Fruit fly (Drosophila melanogaster) whole organism: Measurements from ENCODE around the gene CAH4.

ENCODE experiments used
- CG8478 ChIP-seq: fragments of >200 bp; optimal IDR thresholded peaks from 2 replicates; lab custom pipeline; 2018; ENCODE audit warnings: inconsistent platforms
- Dll ChIP-seq: fragments of >200 bp; optimal IDR thresholded peaks from 2 replicates; lab custom pipeline; 2017
- EcR ChIP-seq, 2 experiments: fragments of >200 bp; optimal IDR thresholded peaks; 2 replicates each; lab custom pipeline; 2017; ENCODE audit warnings: missing biosample characterization in 2 of 2, missing genetic modification characterization in 2 of 2, missing genetic modification reagents in 2 of 2
- pan ChIP-seq: fragments of >200 bp; optimal IDR thresholded peaks from 2 replicates; lab custom pipeline; 2017
- psq ChIP-seq: fragments of >200 bp; optimal IDR thresholded peaks from 2 replicates; lab custom pipeline; 2017
- usp ChIP-seq: fragments of >200 bp; optimal IDR thresholded peaks from 2 replicates; lab custom pipeline; 2017; ENCODE audit warnings: missing biosample characterization, missing genetic modification characterization, mixed read lengths

DNA sequence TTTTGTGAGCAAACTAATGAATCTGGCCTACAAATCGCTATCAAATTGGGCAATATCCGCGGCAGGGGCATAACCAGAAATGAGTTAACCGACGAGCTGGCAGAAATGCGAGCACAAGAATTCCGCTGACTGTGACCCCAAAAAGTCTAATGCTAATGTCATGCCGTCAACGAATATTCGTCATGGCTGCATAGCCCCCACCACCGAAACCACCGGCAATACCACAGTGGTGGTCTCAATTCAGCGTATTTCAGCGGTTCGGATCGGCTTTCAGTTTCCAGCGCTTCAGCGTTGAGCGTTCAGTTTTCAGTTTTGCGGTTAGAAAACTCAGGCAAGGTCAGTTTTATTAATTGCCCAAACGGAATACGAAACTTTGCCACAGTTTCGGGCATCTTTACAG lies 32.9 kb upstream of the CAH4 start:
- TF ChIP-seq psq (lab: Kevin White, UChicago) = no peak
- no peak for TF ChIP-seq CG8478 (lab: Kevin White, UChicago)
- no peak for TF ChIP-seq pan (lab: Kevin White, UChicago)
- no peak for TF ChIP-seq Dll
- TF ChIP-seq EcR (GFP tag; optimal IDR thresholded peaks at IDR 0.05; lab: Kevin White, UChicago) = no peak
- TF ChIP-seq usp = no peak
